Fruit fly (Drosophila melanogaster): Measurements from ENCODE around the gene CG15602.

- TF ChIP-seq fd96Ca (GFP tag; IDR thresholded peaks at IDR 0.05) (no peak), CG34367 (tag; optimal IDR thresholded peaks at IDR 0.05) (no peak), CG4496 (GFP tag; IDR thresholded peaks at IDR 0.05) (no peak), Snoo (tag; optimal IDR thresholded peaks at IDR 0.05) (no peak), gl (tag; optimal IDR thresholded peaks at IDR 0.05) (no peak), CG8301 (tag; optimal IDR thresholded peaks at IDR 0.05) (no peak)
Measured at dm6 chrX:15841346-15841745, 42.1 kb downstream of the CG15602 start.

All from whole organism, pupa.